Worm (Caenorhabditis elegans) whole organism, young adult: ENCODE results near the gene Y45F3A.1.

ENCODE experiments used
- F49E8.2 ChIP-seq: sonication (generic microtip); optimal IDR thresholded peaks from 3 replicates; lab custom pipeline; 2017; ENCODE audit warnings: missing genetic modification characterization, mild to moderate bottlenecking, missing compliant biosample characterization, antibody characterized with exemption, moderate library complexity; ENCODE audit not compliant: insufficient read depth
- ama-1 ChIP-seq, 3 experiments: fragments of 150-350 bp in 1 of 3; sonication (generic microtip) in 2 of 3; optimal IDR thresholded peaks; 2 replicates each; lab custom pipeline; 2014 to 2018; ENCODE audit warnings: missing biosample characterization in 2 of 3, missing genetic modification characterization in 2 of 3, missing genetic modification reagents in 2 of 3
- bed-1 ChIP-seq: fragments of 200-800 bp; sonication (Bioruptor generic); IDR thresholded peaks from 2 replicates; pipeline ENCODE4 v1.3.6; 2022; ENCODE audit warnings: missing genetic modification reagents, missing genetic modification characterization, missing compliant biosample characterization
- ccch-3 ChIP-seq: fragments of 200-800 bp; sonication (Bioruptor generic); optimal IDR thresholded peaks from 2 replicates; lab custom pipeline; 2018; ENCODE audit warnings: mild to moderate bottlenecking, missing genetic modification characterization, missing compliant biosample characterization
- dox-1 ChIP-seq: fragments of 200-800 bp; sonication (Bioruptor generic); IDR thresholded peaks from 2 replicates; pipeline ENCODE4 v1.3.6; 2022; ENCODE audit warnings: missing genetic modification reagents, missing genetic modification characterization, missing compliant biosample characterization
- fkh-3 ChIP-seq: sonication (generic microtip); optimal IDR thresholded peaks from 2 replicates; lab custom pipeline; 2016; ENCODE audit warnings: mild to moderate bottlenecking, missing genetic modification characterization, missing compliant biosample characterization
- nhr-27 ChIP-seq: fragments of 200-800 bp; sonication (Bioruptor generic); optimal IDR thresholded peaks from 2 replicates; lab custom pipeline; 2018; ENCODE audit warnings: mild to moderate bottlenecking, missing genetic modification characterization, moderate library complexity, missing compliant biosample characterization
- nhr-80 ChIP-seq: sonication (generic microtip); optimal IDR thresholded peaks from 2 replicates; lab custom pipeline; 2016; ENCODE audit warnings: missing genetic modification characterization, missing compliant biosample characterization
- pbrm-1 ChIP-seq: fragments of 200-800 bp; sonication (Bioruptor generic); IDR thresholded peaks from 2 replicates; pipeline ENCODE4 v1.3.6; 2022; ENCODE audit warnings: missing genetic modification reagents, missing genetic modification characterization, missing compliant biosample characterization
- sea-2 ChIP-seq: fragments of 200-800 bp; sonication (Bioruptor generic); IDR thresholded peaks from 2 replicates; pipeline ENCODE4 v1.3.6; 2022; ENCODE audit warnings: missing genetic modification characterization, missing compliant biosample characterization
- somi-1 ChIP-seq: fragments of 200-800 bp; sonication (Bioruptor generic); optimal IDR thresholded peaks from 2 replicates; lab custom pipeline; 2018; ENCODE audit warnings: mild to moderate bottlenecking, missing genetic modification characterization, missing compliant biosample characterization
- unc-62 ChIP-seq: fragments of 150-350 bp; optimal IDR thresholded peaks from 2 replicates; lab custom pipeline; 2014; ENCODE audit warnings: missing biosample characterization, missing genetic modification reagents, missing genetic modification characterization

ce11 chrIII:10527446-10527845 lies 34.3 kb downstream of the Y45F3A.1 start:
- TF ChIP-seq somi-1 (GFP tag; lab: Kevin White, UChicago) (no peak), ama-1 (optimal IDR thresholded peaks at IDR 0.05; lab: Kevin White, UChicago) (no peak), ama-1 (GFP tag; optimal IDR thresholded peaks at IDR 0.05; lab: Kevin White, UChicago) (no peak), nhr-80 (no peak), F49E8.2 (tag; lab: Kevin White, UChicago) (no peak), dox-1 (GFP tag; lab: Robert Waterston, UW) (no peak), sea-2 (GFP tag; lab: Robert Waterston, UW) (no peak), fkh-3 (tag; lab: Kevin White, UChicago) (no peak), bed-1 (no peak), ccch-3 (no peak), pbrm-1 (GFP tag; lab: Robert Waterston, UW) (no peak), unc-62 (GFP tag; lab: Kevin White, UChicago) (no peak), nhr-27 (tag; lab: Kevin White, UChicago) (no peak)
